Fruit fly (Drosophila melanogaster): ENCODE data around the gene HLH4C.
A peak's percentile ranks its signal among the peaks of the same experiment; 100 is the strongest.

The HLH4C gene

dm6 chrX:4649751-4650150 is 2.5 kb upstream of the HLH4C start, which contains the start of the genes Cbp80 and Torsin (continued):
- TF ChIP-seq CG42726 (GFP tag; IDR thresholded peaks at IDR 0.05; ENCODE audit: partially characterized antibody), result peak; percentile 33; the same call in 1 of the 2 replicates
- peak; percentile 76 for TF ChIP-seq sens (GFP tag)
- no peak for TF ChIP-seq CG10979 (tag; optimal IDR thresholded peaks at IDR 0.05)
- TF ChIP-seq scrt (GFP tag; optimal IDR thresholded peaks at IDR 0.05), result no peak
- TF ChIP-seq sd (tag; optimal IDR thresholded peaks at IDR 0.05), result peak; percentile 90
- TF ChIP-seq bowl (GFP tag; IDR thresholded peaks at IDR 0.05), result no peak
- peak; percentile 36 for TF ChIP-seq CG12659 (GFP tag; optimal IDR thresholded peaks at IDR 0.05)
- TF ChIP-seq tna (GFP tag; IDR thresholded peaks at IDR 0.05; ENCODE audit: partially characterized antibody), result peak; percentile 90
- TF ChIP-seq CG12071 (GFP tag; optimal IDR thresholded peaks at IDR 0.05), result no peak
- no peak for TF ChIP-seq CG10543 (GFP tag; optimal IDR thresholded peaks at IDR 0.05)
- TF ChIP-seq Sin3A (optimal IDR thresholded peaks at IDR 0.05), result no peak
- no peak for TF ChIP-seq CG6175 (GFP tag; IDR thresholded peaks at IDR 0.05)
- 0 out of 3 replicates have a peak, but pooled peaks have one; percentile 31 for TF ChIP-seq CG34422 (GFP tag; IDR thresholded peaks at IDR 0.05)
- peak; percentile 79 for TF ChIP-seq hbn (GFP tag; IDR thresholded peaks at IDR 0.05; ENCODE audit: partially characterized antibody)
- TF ChIP-seq gfzf (GFP tag; optimal IDR thresholded peaks at IDR 0.05), result peak; percentile 23
- TF ChIP-seq CG17186 (GFP tag; optimal IDR thresholded peaks at IDR 0.05), result peak; percentile 45
- no peak for TF ChIP-seq CG6254 (GFP tag; optimal IDR thresholded peaks at IDR 0.05)
- TF ChIP-seq grau (tag; optimal IDR thresholded peaks at IDR 0.05), result peak; percentile 11
- peak; percentile 52 for TF ChIP-seq pzg (GFP tag; optimal IDR thresholded peaks at IDR 0.05)
- no peak for TF ChIP-seq so (GFP tag; IDR thresholded peaks at IDR 0.05)
- TF ChIP-seq CG14710 (tag; optimal IDR thresholded peaks at IDR 0.05), result peak; percentile 37
- TF ChIP-seq Mad (GFP tag; optimal IDR thresholded peaks at IDR 0.05), result peak; percentile 39
- no peak for TF ChIP-seq Trl (optimal IDR thresholded peaks at IDR 0.05)
- peak; percentile 19 for TF ChIP-seq Trl (GFP tag; optimal IDR thresholded peaks at IDR 0.05)
- peak; percentile 7 for TF ChIP-seq CG30020 (tag; optimal IDR thresholded peaks at IDR 0.05)
- TF ChIP-seq en (GFP tag; optimal IDR thresholded peaks at IDR 0.05), result no peak
- peak; percentile 3 for TF ChIP-seq CG9797 (GFP tag; optimal IDR thresholded peaks at IDR 0.05)
- peak; percentile 74 for TF ChIP-seq CG1603 (tag; optimal IDR thresholded peaks at IDR 0.05)
- 0 out of 2 replicates have a peak, but pooled peaks have one; percentile 20 for TF ChIP-seq lmd (GFP tag; IDR thresholded peaks at IDR 0.05)
- TF ChIP-seq vnd (GFP tag; IDR thresholded peaks at IDR 0.05; ENCODE audit: partially characterized antibody), result peak; percentile 93
- no peak for TF ChIP-seq prd (optimal IDR thresholded peaks at IDR 0.05)
- peak; percentile 34; the same call in 2 of the 3 replicates for TF ChIP-seq prd (GFP tag; IDR thresholded peaks at IDR 0.05)
- TF ChIP-seq CG10267 (tag; optimal IDR thresholded peaks at IDR 0.05), result peak; percentile 26
- TF ChIP-seq sob (GFP tag; IDR thresholded peaks at IDR 0.05), result peak; percentile 47; the same call in 1 of the 2 replicates
- TF ChIP-seq Ets97D (GFP tag; optimal IDR thresholded peaks at IDR 0.05), result peak; percentile 13
- TF ChIP-seq Gug (GFP tag; IDR thresholded peaks at IDR 0.05), result peak; percentile 16; the same call in 1 of the 4 replicates
- peak; percentile 20 for TF ChIP-seq Nf-YC (tag; optimal IDR thresholded peaks at IDR 0.05)
- TF ChIP-seq chn (GFP tag; optimal IDR thresholded peaks at IDR 0.05), result no peak
- 0 out of 2 replicates have a peak, but pooled peaks have one; percentile 22 for TF ChIP-seq ssp (GFP tag; IDR thresholded peaks at IDR 0.05)
- TF ChIP-seq CG13296 (GFP tag; optimal IDR thresholded peaks at IDR 0.05), result no peak
- TF ChIP-seq zen (tag; optimal IDR thresholded peaks at IDR 0.05), result peak; percentile 8
- no peak for TF ChIP-seq al (GFP tag; IDR thresholded peaks at IDR 0.05)
- peak; percentile 49 for TF ChIP-seq dm (GFP tag; optimal IDR thresholded peaks at IDR 0.05)
- peak; percentile 85 for TF ChIP-seq Bgb (GFP tag; IDR thresholded peaks at IDR 0.05; ENCODE audit: partially characterized antibody)
- TF ChIP-seq CG16813 (GFP tag; IDR thresholded peaks at IDR 0.05; ENCODE audit: partially characterized antibody), result peak; percentile 90
- no peak for TF ChIP-seq CG15601 (tag; optimal IDR thresholded peaks at IDR 0.05)
- TF ChIP-seq CG17802 (tag; optimal IDR thresholded peaks at IDR 0.05), result peak; percentile 58
- TF ChIP-seq phol (tag; optimal IDR thresholded peaks at IDR 0.05), result peak; percentile 34
- 0 out of 2 replicates have a peak, but pooled peaks have one; percentile 9 for TF ChIP-seq Ada2b (GFP tag; IDR thresholded peaks at IDR 0.05)
- TF ChIP-seq Rfx (GFP tag; IDR thresholded peaks at IDR 0.05), result no peak
- no peak for TF ChIP-seq Side (GFP tag; optimal IDR thresholded peaks at IDR 0.05)

Measured in whole organism, embryonic.